Worm (Caenorhabditis elegans) whole organism, young adult: ENCODE data around the gene lsy-12.

Experiments used
- D2030.7 ChIP-seq: fragments of 200-800 bp; sonication (Bioruptor generic); IDR thresholded peaks from 2 replicates; pipeline ENCODE4 v1.3.6; 2022; ENCODE audit warnings: missing genetic modification reagents, missing genetic modification characterization, missing compliant biosample characterization
- F57C9.4 ChIP-seq: sonication (generic microtip); optimal IDR thresholded peaks from 2 replicates; lab custom pipeline; 2017; ENCODE audit warnings: mild to moderate bottlenecking, missing genetic modification characterization, missing compliant biosample characterization
- attf-3 ChIP-seq: fragments of 200-800 bp; sonication (Bioruptor generic); conservative IDR thresholded peaks from 2 replicates; pipeline ENCODE4 v1.3.6; 2022; ENCODE audit warnings: missing genetic modification reagents, missing genetic modification characterization, missing compliant biosample characterization
- ceh-40 ChIP-seq: fragments of 200-800 bp; sonication (Bioruptor generic); IDR thresholded peaks from 2 replicates; pipeline ENCODE4 v1.3.6; 2022; ENCODE audit warnings: missing genetic modification characterization, missing compliant biosample characterization
- chd-7 ChIP-seq: sonication (generic microtip); optimal IDR thresholded peaks from 2 replicates; lab custom pipeline; 2016; ENCODE audit warnings: mild to moderate bottlenecking, missing genetic modification characterization, moderate library complexity, missing compliant biosample characterization
- lin-54 ChIP-seq: fragments of 200-800 bp; sonication (Bioruptor generic); optimal IDR thresholded peaks from 2 replicates; lab custom pipeline; 2018; ENCODE audit warnings: mild to moderate bottlenecking, missing genetic modification characterization, missing compliant biosample characterization

DNA sequence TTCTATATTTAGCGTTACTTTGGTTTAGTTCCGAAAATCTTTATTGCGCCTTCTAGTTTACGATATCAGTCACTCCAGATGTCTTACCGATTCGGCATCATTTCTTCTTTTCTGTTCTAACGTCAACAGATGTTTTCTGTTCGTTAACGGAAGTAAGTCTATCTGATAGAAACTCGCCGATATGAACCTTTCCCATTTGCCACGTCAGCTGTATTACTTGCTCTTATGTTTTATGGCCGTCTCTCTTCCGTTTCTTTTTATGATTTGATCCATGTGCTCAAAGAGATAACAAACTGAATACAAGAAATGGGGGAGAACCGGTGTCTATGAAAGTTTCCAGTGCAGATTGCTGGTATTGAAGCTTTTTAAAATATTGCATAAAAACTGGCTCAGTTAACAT, 19.6 kb upstream of the lsy-12 start, which contains the start of gene srab-26:
- TF ChIP-seq F57C9.4 = no peak
- no peak for TF ChIP-seq D2030.7 (GFP tag; lab: Robert Waterston, UW)
- no peak for TF ChIP-seq attf-3 (GFP tag; lab: Robert Waterston, UW)
- TF ChIP-seq lin-54 (GFP tag; lab: Kevin White, UChicago) = no peak
- no peak for TF ChIP-seq chd-7 (tag; lab: Kevin White, UChicago)
- TF ChIP-seq ceh-40 (GFP tag; lab: Robert Waterston, UW) = no peak
